Worm (Caenorhabditis elegans) whole organism, late embryonic: Measurements from ENCODE around the gene F07A11.1.
A peak's percentile ranks its signal among the peaks of the same experiment; 100 is the strongest.

Experiments
- ceh-22 ChIP-seq: sonication (generic microtip); optimal IDR thresholded peaks from 2 replicates; lab custom pipeline; 2017; ENCODE audit warnings: missing biosample characterization, missing genetic modification characterization
- ceh-45 ChIP-seq: fragments of 200-800 bp; sonication (Bioruptor generic); IDR thresholded peaks from 2 replicates; pipeline ENCODE4 v1.3.6; 2022; ENCODE audit warnings: missing genetic modification reagents, missing genetic modification characterization, missing compliant biosample characterization
- ceh-9 ChIP-seq: sonication (generic microtip); optimal IDR thresholded peaks from 2 replicates; lab custom pipeline; 2016; ENCODE audit warnings: mild to moderate bottlenecking, missing genetic modification characterization, inconsistent platforms, missing compliant biosample characterization
- dve-1 ChIP-seq: sonication (generic microtip); optimal IDR thresholded peaks from 2 replicates; lab custom pipeline; 2017; ENCODE audit warnings: antibody characterized with exemption, mild to moderate bottlenecking, missing genetic modification characterization, missing compliant biosample characterization
- ets-4 ChIP-seq: sonication (generic microtip); optimal IDR thresholded peaks from 2 replicates; lab custom pipeline; 2016; ENCODE audit warnings: missing genetic modification characterization, missing compliant biosample characterization
- fax-1 ChIP-seq: sonication (generic microtip); optimal IDR thresholded peaks from 2 replicates; lab custom pipeline; 2016; ENCODE audit warnings: missing genotype, missing genetic modification characterization, missing compliant biosample characterization
- fkh-10 ChIP-seq: fragments of 150-350 bp; optimal IDR thresholded peaks from 2 replicates; lab custom pipeline; 2014; ENCODE audit warnings: missing biosample characterization, missing genetic modification reagents, missing genetic modification characterization
- sdc-2 ChIP-seq: sonication (generic microtip); optimal IDR thresholded peaks from 2 replicates; lab custom pipeline; 2016; ENCODE audit warnings: missing genotype, missing genetic modification characterization, missing compliant biosample characterization

DNA sequence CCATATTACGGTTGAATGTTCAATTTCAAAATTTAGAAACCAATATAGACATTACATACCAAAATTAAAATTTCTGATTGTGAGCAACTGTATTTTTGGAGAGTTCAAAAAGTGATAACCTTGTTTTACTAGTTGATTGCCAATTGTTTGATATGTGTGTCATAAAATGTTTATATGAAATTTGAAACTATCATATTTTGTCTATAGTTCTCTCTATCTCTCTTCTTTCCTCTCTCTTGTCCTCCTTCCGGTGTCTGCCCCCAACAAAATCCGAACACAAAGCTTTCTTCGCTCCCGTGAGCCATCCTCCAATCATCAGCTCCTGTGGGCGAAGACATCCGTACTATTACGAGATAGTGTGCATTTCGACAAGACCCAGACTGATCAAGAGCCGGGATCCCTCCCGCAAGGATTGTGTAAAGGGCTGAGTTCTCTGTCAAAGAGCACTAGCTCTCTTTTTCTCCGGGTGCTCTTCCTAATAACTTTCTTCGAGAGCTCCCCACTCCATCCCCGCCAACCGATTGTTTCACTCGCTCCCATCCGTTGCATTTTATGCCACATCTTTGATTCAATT, 10.6 kb upstream of the F07A11.1 start:
- TF ChIP-seq dve-1 (tag; lab: Kevin White, UChicago) (no peak), ceh-9 (tag; lab: Kevin White, UChicago) (no peak), fax-1 (tag; lab: Kevin White, UChicago) (no peak), ceh-45 (no peak), ceh-22 (no peak), fkh-10 (no peak), sdc-2 (tag; lab: Kevin White, UChicago) (no peak), ets-4 (peak; percentile 14)
